Worm (Caenorhabditis elegans) whole organism, L1 larva: ENCODE measurements around the gene srd-32.

ENCODE experiments used
- C04F5.9 ChIP-seq: sonication (generic microtip); optimal IDR thresholded peaks from 2 replicates; lab custom pipeline; 2016; ENCODE audit warnings: missing genetic modification characterization, missing compliant biosample characterization
- C16A3.4 ChIP-seq: fragments of 150-350 bp; optimal IDR thresholded peaks from 2 replicates; lab custom pipeline; 2014; ENCODE audit warnings: missing biosample characterization, missing genetic modification characterization
- F16B12.6 ChIP-seq: fragments of 150-350 bp; optimal IDR thresholded peaks from 2 replicates; lab custom pipeline; 2014; ENCODE audit warnings: missing biosample characterization, missing genetic modification characterization
- aha-1 ChIP-seq: fragments of 150-350 bp; optimal IDR thresholded peaks from 2 replicates; lab custom pipeline; 2014; ENCODE audit warnings: missing biosample characterization, missing genetic modification characterization
- alr-1 ChIP-seq: fragments of 200-800 bp; sonication (Bioruptor generic); optimal IDR thresholded peaks from 2 replicates; lab custom pipeline; 2018; ENCODE audit warnings: borderline replicate concordance, mild to moderate bottlenecking, missing genetic modification characterization, missing compliant biosample characterization
- blmp-1 ChIP-seq: fragments of 150-350 bp; optimal IDR thresholded peaks from 2 replicates; lab custom pipeline; 2014; ENCODE audit warnings: missing biosample characterization, missing genetic modification characterization
- ceh-8 ChIP-seq: fragments of 200-800 bp; sonication (Bioruptor generic); optimal IDR thresholded peaks from 2 replicates; lab custom pipeline; 2018; ENCODE audit warnings: mild to moderate bottlenecking, missing genetic modification characterization, moderate library complexity, missing compliant biosample characterization
- ceh-82 ChIP-seq, 3 experiments: fragments of 150-350 bp in 1 of 3; sonication (generic microtip) in 2 of 3; optimal IDR thresholded peaks; 2 replicates each; lab custom pipeline; 2014 to 2017; ENCODE audit warnings: missing biosample characterization in 3 of 3, missing genetic modification characterization in 3 of 3
- ceh-88 ChIP-seq: fragments of 200-800 bp; sonication (Bioruptor generic); IDR thresholded peaks from 2 replicates; pipeline ENCODE4 v1.3.6; 2022; ENCODE audit warnings: missing genetic modification characterization, missing compliant biosample characterization
- ces-1 ChIP-seq: fragments of 150-350 bp; optimal IDR thresholded peaks from 2 replicates; lab custom pipeline; 2014; ENCODE audit warnings: missing biosample characterization, missing genetic modification reagents, missing genetic modification characterization
- dpl-1 ChIP-seq, 3 experiments: fragments of 150-350 bp in 2 of 3; sonication (generic microtip) in 1 of 3; optimal IDR thresholded peaks; 2 replicates each; lab custom pipeline; 2014 to 2017; ENCODE audit warnings: missing biosample characterization in 3 of 3, missing genetic modification characterization in 3 of 3, missing genetic modification reagents in 3 of 3
- dsc-1 ChIP-seq: sonication (generic microtip); optimal IDR thresholded peaks from 2 replicates; lab custom pipeline; 2016; ENCODE audit warnings: mild to moderate bottlenecking, missing genetic modification characterization, missing compliant biosample characterization
- egl-13 ChIP-seq: sonication (generic microtip); optimal IDR thresholded peaks from 2 replicates; lab custom pipeline; 2016; ENCODE audit warnings: missing genotype, missing genetic modification reagents, missing genetic modification characterization, missing compliant biosample characterization
- elt-2 ChIP-seq: sonication (generic microtip); optimal IDR thresholded peaks from 2 replicates; lab custom pipeline; 2016; ENCODE audit warnings: missing genetic modification characterization, mild to moderate bottlenecking, inconsistent platforms, missing compliant biosample characterization, missing genetic modification reagents
- elt-3 ChIP-seq, 6 experiments: fragments of 150-350 bp in 1 of 6; sonication (generic microtip); optimal IDR thresholded peaks; 2 replicates each; lab custom pipeline; 2017 to 2018; ENCODE audit warnings: missing biosample characterization in 6 of 6, missing genetic modification characterization in 6 of 6, inconsistent platforms in 1 of 6
- ets-5 ChIP-seq: fragments of 200-800 bp; sonication (Bioruptor generic); IDR thresholded peaks from 2 replicates; pipeline ENCODE4 v1.3.6; 2022; ENCODE audit warnings: missing genetic modification characterization, missing compliant biosample characterization
- fkh-10 ChIP-seq: sonication (generic microtip); optimal IDR thresholded peaks from 2 replicates; lab custom pipeline; 2017; ENCODE audit warnings: missing biosample characterization, missing genetic modification reagents, missing genetic modification characterization
- fkh-4 ChIP-seq: sonication (generic microtip); optimal IDR thresholded peaks from 2 replicates; lab custom pipeline; 2016; ENCODE audit warnings: missing compliant biosample characterization, missing genetic modification characterization, borderline replicate concordance
- fos-1 ChIP-seq: fragments of 150-350 bp; optimal IDR thresholded peaks from 2 replicates; lab custom pipeline; 2014; ENCODE audit warnings: missing biosample characterization, missing genetic modification characterization
- grh-1 ChIP-seq: fragments of 200-800 bp; sonication (Bioruptor generic); IDR thresholded peaks from 2 replicates; pipeline ENCODE4 v1.3.6; 2022; ENCODE audit warnings: missing genetic modification reagents, missing genetic modification characterization, missing compliant biosample characterization
- hlh-17 ChIP-seq: fragments of 200-800 bp; sonication (Bioruptor generic); optimal IDR thresholded peaks from 2 replicates; lab custom pipeline; 2018; ENCODE audit warnings: missing genetic modification characterization, mild to moderate bottlenecking, missing compliant biosample characterization, moderate library complexity, borderline replicate concordance
- hpl-2 ChIP-seq: fragments of 150-350 bp; optimal IDR thresholded peaks from 2 replicates; lab custom pipeline; 2014; ENCODE audit warnings: missing biosample characterization, missing genetic modification reagents, missing genetic modification characterization
- isw-1 ChIP-seq: fragments of 200-800 bp; sonication (Bioruptor generic); IDR thresholded peaks from 2 replicates; pipeline ENCODE4 v1.3.6; 2022; ENCODE audit warnings: missing genetic modification characterization, missing compliant biosample characterization
- lin-13 ChIP-seq: fragments of 150-350 bp; optimal IDR thresholded peaks from 2 replicates; lab custom pipeline; 2014; ENCODE audit warnings: missing biosample characterization, missing genetic modification reagents, missing genetic modification characterization
- lin-35 ChIP-seq, 2 experiments: fragments of 150-350 bp; optimal IDR thresholded peaks; 2 replicates each; lab custom pipeline; 2014; ENCODE audit warnings: missing biosample characterization in 2 of 2, missing genetic modification characterization in 2 of 2, missing genetic modification reagents in 2 of 2
- lsy-2 ChIP-seq, 2 experiments: fragments of 150-350 bp; optimal IDR thresholded peaks; 2 replicates each; lab custom pipeline; 2014; ENCODE audit warnings: missing biosample characterization in 2 of 2, missing genetic modification characterization in 2 of 2
- mab-9 ChIP-seq: fragments of 200-800 bp; sonication (Bioruptor generic); IDR thresholded peaks from 2 replicates; pipeline ENCODE4 v1.3.6; 2022; ENCODE audit warnings: missing genetic modification reagents, missing genetic modification characterization, missing compliant biosample characterization
- mdl-1 ChIP-seq, 2 experiments: fragments of 150-350 bp; optimal IDR thresholded peaks; 2 replicates each; lab custom pipeline; 2014 to 2017; ENCODE audit warnings: missing biosample characterization in 2 of 2, missing genetic modification characterization in 2 of 2, inconsistent platforms in 1 of 2
- mef-2 ChIP-seq: fragments of 150-350 bp; optimal IDR thresholded peaks from 2 replicates; lab custom pipeline; 2014; ENCODE audit warnings: missing biosample characterization, missing genetic modification characterization
- mep-1 ChIP-seq: fragments of 150-350 bp; optimal IDR thresholded peaks from 2 replicates; lab custom pipeline; 2014; ENCODE audit warnings: missing biosample characterization, missing genetic modification characterization
- nhr-12 ChIP-seq: sonication (generic microtip); optimal IDR thresholded peaks from 2 replicates; lab custom pipeline; 2017; ENCODE audit warnings: missing biosample characterization, missing genetic modification characterization
- nhr-19 ChIP-seq: fragments of 200-800 bp; sonication (Bioruptor generic); conservative IDR thresholded peaks from 2 replicates; pipeline ENCODE4 v1.3.6; 2022; ENCODE audit warnings: missing genetic modification characterization, missing compliant biosample characterization
- nhr-20 ChIP-seq: sonication (generic microtip); optimal IDR thresholded peaks from 2 replicates; lab custom pipeline; 2016; ENCODE audit warnings: mild to moderate bottlenecking, missing genetic modification characterization, missing compliant biosample characterization
- nhr-237 ChIP-seq: fragments of 150-350 bp; optimal IDR thresholded peaks from 2 replicates; lab custom pipeline; 2014; ENCODE audit warnings: missing biosample characterization, missing genetic modification characterization
- nhr-28 ChIP-seq: fragments of 150-350 bp; optimal IDR thresholded peaks from 2 replicates; lab custom pipeline; 2014; ENCODE audit warnings: missing biosample characterization, missing genetic modification characterization
- nhr-47 ChIP-seq: sonication (generic microtip); optimal IDR thresholded peaks from 2 replicates; lab custom pipeline; 2016; ENCODE audit warnings: mild to moderate bottlenecking, missing genetic modification characterization, moderate library complexity, missing compliant biosample characterization
- nhr-76 ChIP-seq: sonication (generic microtip); optimal IDR thresholded peaks from 2 replicates; lab custom pipeline; 2017; ENCODE audit warnings: missing biosample characterization, missing genetic modification characterization
- nhr-85 ChIP-seq: sonication (generic microtip); peaks from one replicate; lab custom pipeline; 2016; ENCODE audit warnings: missing genetic modification characterization, inconsistent platforms, missing compliant biosample characterization
- nhr-90 ChIP-seq: sonication (generic microtip); optimal IDR thresholded peaks from 2 replicates; lab custom pipeline; 2016; ENCODE audit warnings: mild to moderate bottlenecking, missing genetic modification characterization, missing compliant biosample characterization; ENCODE audit not compliant: poor library complexity
- pag-3 ChIP-seq: sonication (generic microtip); optimal IDR thresholded peaks from 2 replicates; lab custom pipeline; 2017; ENCODE audit warnings: missing genetic modification characterization, mild to moderate bottlenecking, missing compliant biosample characterization, antibody characterized with exemption, borderline replicate concordance; ENCODE audit not compliant: insufficient read depth
- rnt-1 ChIP-seq: sonication (generic microtip); optimal IDR thresholded peaks from 2 replicates; lab custom pipeline; 2016; ENCODE audit warnings: mild to moderate bottlenecking, missing genetic modification characterization, moderate library complexity, missing compliant biosample characterization
- skn-1 ChIP-seq: fragments of 150-350 bp; optimal IDR thresholded peaks from 2 replicates; lab custom pipeline; 2014; ENCODE audit warnings: missing biosample characterization, missing genetic modification characterization
- sox-4 ChIP-seq: sonication (generic microtip); optimal IDR thresholded peaks from 2 replicates; lab custom pipeline; 2016; ENCODE audit warnings: missing genetic modification characterization, missing compliant biosample characterization
- sptf-1 ChIP-seq: fragments of 150-350 bp; optimal IDR thresholded peaks from 2 replicates; lab custom pipeline; 2014; ENCODE audit warnings: missing biosample characterization, missing genetic modification characterization
- sup-37 ChIP-seq: fragments of 200-800 bp; sonication (Bioruptor generic); optimal IDR thresholded peaks from 2 replicates; lab custom pipeline; 2018; ENCODE audit warnings: mild to moderate bottlenecking, missing genetic modification characterization, missing compliant biosample characterization
- tbx-2 ChIP-seq: sonication (generic microtip); optimal IDR thresholded peaks from 2 replicates; lab custom pipeline; 2016; ENCODE audit warnings: missing genetic modification characterization, missing compliant biosample characterization
- tlp-1 ChIP-seq: fragments of 150-350 bp; optimal IDR thresholded peaks from 2 replicates; lab custom pipeline; 2014; ENCODE audit warnings: missing biosample characterization, missing genetic modification characterization
- unc-130 ChIP-seq: fragments of 150-350 bp; optimal IDR thresholded peaks from 2 replicates; lab custom pipeline; 2017; ENCODE audit warnings: missing biosample characterization, missing genetic modification characterization, inconsistent platforms
- unc-86 ChIP-seq: sonication (generic microtip); optimal IDR thresholded peaks from 2 replicates; lab custom pipeline; 2016; ENCODE audit warnings: missing genetic modification characterization, missing compliant biosample characterization
- vab-15 ChIP-seq: sonication (generic microtip); optimal IDR thresholded peaks from 2 replicates; lab custom pipeline; 2017; ENCODE audit warnings: missing genotype, mild to moderate bottlenecking, missing genetic modification characterization, missing compliant biosample characterization
- zag-1 ChIP-seq: fragments of 150-350 bp; optimal IDR thresholded peaks from 2 replicates; lab custom pipeline; 2014; ENCODE audit warnings: missing biosample characterization, missing genetic modification characterization
- zip-4 ChIP-seq: fragments of 200-800 bp; sonication (Bioruptor generic); optimal IDR thresholded peaks from 2 replicates; lab custom pipeline; 2018; ENCODE audit warnings: mild to moderate bottlenecking, missing genetic modification characterization, moderate library complexity, missing compliant biosample characterization
- ztf-11 ChIP-seq, 2 experiments: sonication (generic microtip); optimal IDR thresholded peaks; 2 replicates each; lab custom pipeline; 2016 to 2017; ENCODE audit warnings: missing genetic modification characterization in 2 of 2, missing biosample characterization in 1 of 2, missing compliant biosample characterization in 1 of 2

The srd-32 gene

DNA sequence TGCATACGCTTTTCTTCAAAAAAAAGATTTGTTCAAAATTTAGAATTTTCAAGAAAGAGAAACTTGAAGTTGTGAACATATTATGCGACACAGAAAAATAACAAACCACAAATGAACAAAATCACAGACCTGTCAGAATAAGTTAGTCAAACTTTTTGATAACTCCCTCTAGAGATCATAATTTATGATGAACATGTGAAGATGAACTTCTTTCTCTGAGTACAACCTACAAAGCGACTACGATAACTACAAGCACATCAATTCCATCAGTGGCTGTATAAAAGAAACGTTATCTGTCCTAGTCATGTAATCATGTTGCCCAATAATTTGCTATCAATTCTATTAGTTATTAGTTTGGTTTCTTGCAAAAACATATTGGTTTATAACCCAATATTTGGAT is 30.3 kb downstream of the srd-32 start, which contains the start of gene ugt-9:
Gene ugt-9, plus strand, starts transcription at position 305 of the 400 bp plus-strand sequence.
- TF ChIP-seq sptf-1 (tag; lab: Kevin White, UChicago) = no peak
- peak; percentile 36 for TF ChIP-seq nhr-19
- TF ChIP-seq zip-4 (GFP tag; lab: Kevin White, UChicago) = no peak
- TF ChIP-seq zag-1 (tag; lab: Kevin White, UChicago) = no peak
- no peak for TF ChIP-seq F16B12.6 (tag; lab: Kevin White, UChicago)
- no peak for TF ChIP-seq lsy-2 (tag; optimal IDR thresholded peaks at IDR 0.05; lab: Kevin White, UChicago)
- TF ChIP-seq vab-15 (tag; lab: Kevin White, UChicago) = no peak
- TF ChIP-seq fkh-10 (GFP tag; lab: Kevin White, UChicago) = no peak
- no peak for TF ChIP-seq alr-1
- no peak for TF ChIP-seq aha-1 (tag; lab: Kevin White, UChicago)
- TF ChIP-seq C16A3.4 = no peak
- peak in 3 of 6 experiments; percentile 58 to 84 (median 61) for TF ChIP-seq elt-3 (tag; optimal IDR thresholded peaks at IDR 0.05; lab: Kevin White, UChicago)
- TF ChIP-seq nhr-85 = peak; percentile 84
- TF ChIP-seq ceh-88 (GFP tag; lab: Robert Waterston, UW) = no peak
- TF ChIP-seq hlh-17 (GFP tag; lab: Kevin White, UChicago) = no peak
- TF ChIP-seq ztf-11 (tag; optimal IDR thresholded peaks at IDR 0.05; lab: Kevin White, UChicago) = no peak
- no peak for TF ChIP-seq skn-1 (tag; lab: Kevin White, UChicago)
- TF ChIP-seq pag-3 = no peak
- TF ChIP-seq nhr-237 = no peak
- TF ChIP-seq mep-1 (tag; lab: Kevin White, UChicago) = no peak
- TF ChIP-seq grh-1 (GFP tag; lab: Robert Waterston, UW) = no peak
- no peak for TF ChIP-seq lin-13 (GFP tag; lab: Kevin White, UChicago)
- TF ChIP-seq dpl-1 (GFP tag; optimal IDR thresholded peaks at IDR 0.05; lab: Kevin White, UChicago) = no peak
- no peak for TF ChIP-seq mef-2 (tag; lab: Kevin White, UChicago)
- peak in 1 of 2 experiments; percentile 7 for TF ChIP-seq lin-35 (GFP tag; optimal IDR thresholded peaks at IDR 0.05; lab: Kevin White, UChicago)
- peak; percentile 77 for TF ChIP-seq nhr-76 (tag; lab: Kevin White, UChicago)
- no peak for TF ChIP-seq unc-130 (tag; lab: Kevin White, UChicago)
- TF ChIP-seq fos-1 (tag; lab: Kevin White, UChicago) = no peak
- no peak for TF ChIP-seq ces-1 (GFP tag; lab: Kevin White, UChicago)
- no peak for TF ChIP-seq sox-4 (tag; lab: Kevin White, UChicago)
- TF ChIP-seq tlp-1 (tag; lab: Kevin White, UChicago) = no peak
- TF ChIP-seq isw-1 (GFP tag; lab: Robert Waterston, UW) = no peak
- no peak for TF ChIP-seq mdl-1 (tag; optimal IDR thresholded peaks at IDR 0.05; lab: Kevin White, UChicago)
- no peak for TF ChIP-seq egl-13 (tag; lab: Kevin White, UChicago)
- TF ChIP-seq elt-2 (tag; lab: Kevin White, UChicago) = no peak
- no peak for TF ChIP-seq ets-5
- no peak for TF ChIP-seq ceh-8 (GFP tag; lab: Kevin White, UChicago)
- no peak for TF ChIP-seq nhr-28 (tag; lab: Kevin White, UChicago)
- no peak for TF ChIP-seq fkh-4 (tag; lab: Kevin White, UChicago)
- no peak for TF ChIP-seq hpl-2
- no peak for TF ChIP-seq rnt-1 (tag; lab: Kevin White, UChicago)
- TF ChIP-seq nhr-20 (tag; lab: Kevin White, UChicago) = peak; percentile 72
- no peak for TF ChIP-seq nhr-47 (tag; lab: Kevin White, UChicago)
- no peak for TF ChIP-seq blmp-1 (tag; lab: Kevin White, UChicago)
- TF ChIP-seq mab-9 = no peak
- peak; percentile 41 for TF ChIP-seq tbx-2
- no peak for TF ChIP-seq nhr-12 (tag; lab: Kevin White, UChicago)
- TF ChIP-seq ceh-82 (tag; optimal IDR thresholded peaks at IDR 0.05; lab: Kevin White, UChicago) = no peak
- TF ChIP-seq C04F5.9 = no peak
- peak; percentile 39 for TF ChIP-seq nhr-90 (tag; lab: Kevin White, UChicago)
- no peak for TF ChIP-seq unc-86 (tag; lab: Kevin White, UChicago)
- no peak for TF ChIP-seq dsc-1 (tag; lab: Kevin White, UChicago)
- no peak for TF ChIP-seq sup-37 (GFP tag; lab: Kevin White, UChicago)
